Worm (Caenorhabditis elegans) whole organism, midembryonic: ENCODE results near the gene srg-27.

Experiments used
- T22C8.4 ChIP-seq: fragments of 200-800 bp; sonication (Bioruptor generic); IDR thresholded peaks from 2 replicates; pipeline ENCODE4 v1.3.6; 2022; ENCODE audit warnings: missing genetic modification characterization, missing compliant biosample characterization
- cog-1 ChIP-seq: sonication (generic microtip); optimal IDR thresholded peaks from 2 replicates; lab custom pipeline; 2016; ENCODE audit warnings: missing genetic modification characterization, missing compliant biosample characterization
- flt-1 ChIP-seq: fragments of 200-800 bp; sonication (Bioruptor generic); IDR thresholded peaks from 2 replicates; pipeline ENCODE4 v1.3.6; 2022; ENCODE audit warnings: missing genetic modification characterization, missing compliant biosample characterization
- klf-2 ChIP-seq: fragments of 200-800 bp; sonication (Bioruptor generic); conservative IDR thresholded peaks from 2 replicates; pipeline ENCODE4 v1.3.6; 2022; ENCODE audit warnings: missing genetic modification reagents, missing genetic modification characterization, missing compliant biosample characterization
- ref-1 ChIP-seq: fragments of 200-800 bp; sonication (Bioruptor generic); conservative IDR thresholded peaks from 2 replicates; pipeline ENCODE4 v1.3.6; 2022; ENCODE audit warnings: missing genetic modification reagents, missing genetic modification characterization, missing compliant biosample characterization
- ztf-23 ChIP-seq: fragments of 200-800 bp; sonication (Bioruptor generic); IDR thresholded peaks from 2 replicates; pipeline ENCODE4 v1.3.6; 2022; ENCODE audit warnings: missing genetic modification reagents, missing genetic modification characterization, missing compliant biosample characterization
- ztf-29 ChIP-seq: fragments of 200-800 bp; sonication (Bioruptor generic); IDR thresholded peaks from 2 replicates; pipeline ENCODE4 v1.3.6; 2022; ENCODE audit warnings: missing genetic modification reagents, missing genetic modification characterization, missing compliant biosample characterization

- TF ChIP-seq klf-2 (GFP tag; lab: Robert Waterston, UW): no peak
- TF ChIP-seq cog-1 (tag; lab: Kevin White, UChicago): no peak
- TF ChIP-seq flt-1 (GFP tag; lab: Robert Waterston, UW): no peak
- no peak for TF ChIP-seq T22C8.4 (GFP tag; lab: Robert Waterston, UW)
- TF ChIP-seq ztf-29 (GFP tag; lab: Robert Waterston, UW): no peak
- TF ChIP-seq ztf-23 (GFP tag; lab: Robert Waterston, UW): no peak
- no peak for TF ChIP-seq ref-1 (GFP tag; lab: Robert Waterston, UW)
These were observed 2.7 kb upstream of the srg-27 start, which contains the start of gene srg-29 for ce11 chrV:5336884-5337283.
